Fruit fly (Drosophila melanogaster): ENCODE measurements around the gene Ilp6.

dm6 chrX:2320892-2321291 lies 13.6 kb downstream of the Ilp6 start:
- TF ChIP-seq Smox (GFP tag; optimal IDR thresholded peaks at IDR 0.05) (no peak), esn (GFP tag; optimal IDR thresholded peaks at IDR 0.05) (no peak), CG3919 (GFP tag; optimal IDR thresholded peaks at IDR 0.05) (no peak), dsx (GFP tag; optimal IDR thresholded peaks at IDR 0.05; ENCODE audit: poor library complexity, severe bottlenecking) (no peak), Sox102F (GFP tag; optimal IDR thresholded peaks at IDR 0.05) (no peak), Blimp-1 (GFP tag; optimal IDR thresholded peaks at IDR 0.05) (no peak), Eip93F (GFP tag; optimal IDR thresholded peaks at IDR 0.05) (no peak), pdm3 (GFP tag; optimal IDR thresholded peaks at IDR 0.05) (no peak), CG4318 (GFP tag; optimal IDR thresholded peaks at IDR 0.05) (no peak), CG6854 (GFP tag; optimal IDR thresholded peaks at IDR 0.05) (no peak)
